8 worm cellular contexts compared by ENCODE assay signal in the genomic region with DNA sequence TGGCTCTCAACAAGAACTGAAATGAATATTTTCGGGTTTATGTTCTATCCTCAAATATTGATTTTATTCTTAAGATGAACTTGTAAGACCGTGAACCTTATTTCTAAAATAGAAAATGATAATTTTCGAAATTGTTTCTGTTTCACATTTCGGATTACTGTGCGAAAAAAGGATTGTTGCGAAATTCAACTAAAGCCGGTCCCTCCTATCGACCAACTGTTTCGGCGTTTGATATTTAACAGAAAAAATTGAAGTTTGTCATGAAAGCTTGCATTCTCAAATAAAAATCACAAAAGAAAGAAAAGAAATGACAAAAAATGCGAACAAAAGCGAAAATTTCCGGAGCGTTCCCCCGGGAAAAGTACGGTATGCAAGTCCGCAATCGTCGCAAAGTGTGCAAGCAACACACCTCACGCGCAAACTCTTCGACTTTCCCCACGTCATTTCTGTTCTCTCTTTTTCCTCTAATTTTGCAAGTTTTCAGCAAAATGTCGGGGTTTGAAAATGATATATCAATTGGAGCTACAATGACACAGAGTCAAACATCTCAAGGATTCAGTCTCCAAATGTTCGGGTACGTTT.
TF ChIP-seq lines count a peak whose summit lies in the region.

C34D4.4 (plus strand) TSS at position 342 of the 582 bp plus-strand sequence.

TF ChIP-seq in whole organism, L1 larva, 84 proteins besides CTCF, POLR2A, EP300 and RAD21 (continues in another document):
- peak; percentile 92 for TF ChIP-seq F16B12.6 (tag; optimal IDR thresholded peaks at IDR 0.05; lab: Kevin White, UChicago)
- TF ChIP-seq fkh-8 (tag; optimal IDR thresholded peaks at IDR 0.05; lab: Kevin White, UChicago), result peak; percentile 31
- TF ChIP-seq pqm-1 (tag; optimal IDR thresholded peaks at IDR 0.05; lab: Kevin White, UChicago), result no peak
- peak; percentile 15 for TF ChIP-seq lin-13 (GFP tag; optimal IDR thresholded peaks at IDR 0.05; lab: Kevin White, UChicago)
- TF ChIP-seq skn-1 (tag; optimal IDR thresholded peaks at IDR 0.05; lab: Kevin White, UChicago), result peak; percentile 39
- TF ChIP-seq blmp-1 (tag; optimal IDR thresholded peaks at IDR 0.05; lab: Kevin White, UChicago), result peak; percentile 65
- TF ChIP-seq fkh-10 (GFP tag; optimal IDR thresholded peaks at IDR 0.05; lab: Kevin White, UChicago), result no peak
- peak; percentile 61 to 64 for TF ChIP-seq efl-1 (optimal IDR thresholded peaks at IDR 0.05; lab: Kevin White, UChicago)
- peak; percentile 61 to 95 for TF ChIP-seq efl-1 (GFP tag; optimal IDR thresholded peaks at IDR 0.05 in 1 of 2; lab: Kevin White, UChicago)
- no peak for TF ChIP-seq jun-1 (tag; optimal IDR thresholded peaks at IDR 0.05; lab: Kevin White, UChicago)
- no peak for TF ChIP-seq nhr-85 (tag; lab: Kevin White, UChicago)

TF ChIP-seq in whole organism, L2 larva, 48 proteins besides CTCF, POLR2A, EP300 and RAD21 (continues in another document):
- TF ChIP-seq crh-2 (tag; optimal IDR thresholded peaks at IDR 0.05; lab: Kevin White, UChicago) (peak; percentile 54), nhr-25 (tag; optimal IDR thresholded peaks at IDR 0.05; lab: Kevin White, UChicago) (no peak), nhr-237 (tag; optimal IDR thresholded peaks at IDR 0.05; lab: Kevin White, UChicago) (no peak), skn-1 (tag; optimal IDR thresholded peaks at IDR 0.05; lab: Kevin White, UChicago) (no peak), unc-55 (GFP tag; optimal IDR thresholded peaks at IDR 0.05; lab: Kevin White, UChicago) (peak; percentile 69), lin-13 (GFP tag; optimal IDR thresholded peaks at IDR 0.05; lab: Kevin White, UChicago) (no peak), lsy-2 (tag; optimal IDR thresholded peaks at IDR 0.05; lab: Kevin White, UChicago) (peak; percentile 85 to 97), ztf-11 (tag; optimal IDR thresholded peaks at IDR 0.05; lab: Kevin White, UChicago) (no peak), nhr-10 (tag; optimal IDR thresholded peaks at IDR 0.05; lab: Kevin White, UChicago) (no peak), nhr-129 (tag; optimal IDR thresholded peaks at IDR 0.05; lab: Kevin White, UChicago) (peak; percentile 21), zag-1 (tag; optimal IDR thresholded peaks at IDR 0.05; lab: Kevin White, UChicago) (no peak)

TF ChIP-seq in whole organism, L3 larva, 47 proteins besides CTCF, POLR2A, EP300 and RAD21 (continues in another document):
- TF ChIP-seq ama-1 (optimal IDR thresholded peaks at IDR 0.05; lab: Kevin White, UChicago) (peak; percentile 16), nfya-1 (tag; optimal IDR thresholded peaks at IDR 0.05; lab: Kevin White, UChicago; ENCODE audit: insufficient read depth) (peak; percentile 75), ceh-16 (tag; optimal IDR thresholded peaks at IDR 0.05; lab: Kevin White, UChicago) (no peak), lin-39 (tag; optimal IDR thresholded peaks at IDR 0.05; lab: Kevin White, UChicago) (peak; percentile 14), nhr-25 (tag; optimal IDR thresholded peaks at IDR 0.05; lab: Kevin White, UChicago) (peak; percentile 16), hmg-11 (tag; optimal IDR thresholded peaks at IDR 0.05; lab: Kevin White, UChicago) (peak; percentile 23), unc-62 (GFP tag; optimal IDR thresholded peaks at IDR 0.05; lab: Kevin White, UChicago) (no peak), ceh-28 (tag; optimal IDR thresholded peaks at IDR 0.05; lab: Kevin White, UChicago) (no peak), elt-2 (tag; optimal IDR thresholded peaks at IDR 0.05; lab: Kevin White, UChicago) (no peak), ceh-9 (tag; optimal IDR thresholded peaks at IDR 0.05; lab: Kevin White, UChicago) (no peak), snpc-4 (tag; optimal IDR thresholded peaks at IDR 0.05; lab: Kevin White, UChicago) (peak; percentile 28)

TF ChIP-seq in whole organism, L4 larva, 104 proteins besides CTCF, POLR2A, EP300 and RAD21 (continues in another document):
- TF ChIP-seq mxl-3 (GFP tag; optimal IDR thresholded peaks at IDR 0.05; lab: Kevin White, UChicago) (no peak), ama-1 (optimal IDR thresholded peaks at IDR 0.05; lab: Kevin White, UChicago) (peak; percentile 46), fos-1 (tag; optimal IDR thresholded peaks at IDR 0.05; lab: Kevin White, UChicago) (no peak), lin-38 (GFP tag; IDR thresholded peaks at IDR 0.05; lab: Robert Waterston, UW) (no peak), snpc-1.2 (GFP tag; IDR thresholded peaks at IDR 0.05; lab: Robert Waterston, UW) (no peak), aha-1 (tag; lab: Kevin White, UChicago) (peak; percentile 56), lin-29 (GFP tag; IDR thresholded peaks at IDR 0.05; lab: Robert Waterston, UW) (no peak), unc-130 (GFP tag; optimal IDR thresholded peaks at IDR 0.05; lab: Kevin White, UChicago) (no peak), lim-7 (GFP tag; IDR thresholded peaks at IDR 0.05; lab: Robert Waterston, UW) (no peak), Y48G9A.11 (GFP tag; IDR thresholded peaks at IDR 0.05; lab: Robert Waterston, UW) (no peak), spr-1 (tag; optimal IDR thresholded peaks at IDR 0.05; lab: Kevin White, UChicago) (no peak), nhr-111 (GFP tag; optimal IDR thresholded peaks at IDR 0.05; lab: Kevin White, UChicago) (no peak)

TF ChIP-seq in whole organism, early embryonic, 17 proteins besides CTCF, POLR2A, EP300 and RAD21:
- TF ChIP-seq flt-1 (GFP tag; IDR thresholded peaks at IDR 0.05; lab: Robert Waterston, UW) (no peak), tbx-37 (GFP tag; conservative IDR thresholded peaks at IDR 0.05; lab: Robert Waterston, UW) (no peak), hmg-4 (GFP tag; optimal IDR thresholded peaks at IDR 0.05; lab: Kevin White, UChicago) (peak; percentile 14)

TF ChIP-seq in whole organism, late embryonic, 69 proteins besides CTCF, POLR2A, EP300 and RAD21:
- no peak for TF ChIP-seq C08G9.2 (tag; optimal IDR thresholded peaks at IDR 0.05; lab: Kevin White, UChicago)
- peak; percentile 16 for TF ChIP-seq nfya-1 (tag; optimal IDR thresholded peaks at IDR 0.05; lab: Kevin White, UChicago)

TF ChIP-seq in whole organism, mixed stage, embryonic, 35 proteins besides CTCF, POLR2A, EP300 and RAD21:
- no peak for TF ChIP-seq nhr-28 (tag; optimal IDR thresholded peaks at IDR 0.05; lab: Kevin White, UChicago)
- TF ChIP-seq lin-13 (tag; optimal IDR thresholded peaks at IDR 0.05; lab: Kevin White, UChicago), result peak; percentile 8
- TF ChIP-seq ham-2 (GFP tag; optimal IDR thresholded peaks at IDR 0.05; lab: Kevin White, UChicago), result no peak
- no peak for TF ChIP-seq cnd-1 (tag; optimal IDR thresholded peaks at IDR 0.05; lab: Kevin White, UChicago)
- TF ChIP-seq unc-62 (GFP tag; optimal IDR thresholded peaks at IDR 0.05; lab: Kevin White, UChicago), result no peak
- no peak for TF ChIP-seq mls-2 (tag; optimal IDR thresholded peaks at IDR 0.05; lab: Kevin White, UChicago)
- no peak for TF ChIP-seq flh-1 (GFP tag; optimal IDR thresholded peaks at IDR 0.05; lab: Kevin White, UChicago)
- no peak for TF ChIP-seq elt-3 (tag; optimal IDR thresholded peaks at IDR 0.05; lab: Kevin White, UChicago)
- TF ChIP-seq nhr-12 (tag; optimal IDR thresholded peaks at IDR 0.05; lab: Kevin White, UChicago), result no peak
- TF ChIP-seq lsy-2 (tag; optimal IDR thresholded peaks at IDR 0.05; lab: Kevin White, UChicago), result peak; percentile 94
- no peak for TF ChIP-seq ces-1 (GFP tag; optimal IDR thresholded peaks at IDR 0.05; lab: Kevin White, UChicago)
- no peak for TF ChIP-seq elt-1 (tag; optimal IDR thresholded peaks at IDR 0.05; lab: Kevin White, UChicago; ENCODE audit: borderline replicate concordance, insufficient read depth)
- no peak for TF ChIP-seq zip-8 (tag; optimal IDR thresholded peaks at IDR 0.05; lab: Kevin White, UChicago)
- no peak for TF ChIP-seq mep-1 (tag; optimal IDR thresholded peaks at IDR 0.05; lab: Kevin White, UChicago)
TF ChIP-seq in whole organism, mixed stage, embryonic: peak in this region for 2.

TF ChIP-seq in whole organism, young adult, 124 proteins besides CTCF, POLR2A, EP300 and RAD21 (continues in another document):
- TF ChIP-seq snpc-1.3 (tag; optimal IDR thresholded peaks at IDR 0.05; lab: Kevin White, UChicago; ENCODE audit: insufficient read depth), result no peak
- TF ChIP-seq ceh-91 (GFP tag; IDR thresholded peaks at IDR 0.05; lab: Robert Waterston, UW), result peak; percentile 52
- no peak for TF ChIP-seq snpc-4 (GFP tag; optimal IDR thresholded peaks at IDR 0.05; lab: Kevin White, UChicago)
- peak in 2 of 4 experiments; percentile 42 to 54 for TF ChIP-seq snpc-4 (tag; optimal IDR thresholded peaks at IDR 0.05; lab: Kevin White, UChicago)
- TF ChIP-seq lin-54 (GFP tag; optimal IDR thresholded peaks at IDR 0.05; lab: Kevin White, UChicago), result peak; percentile 27
- TF ChIP-seq egl-18 (GFP tag; IDR thresholded peaks at IDR 0.05; lab: Robert Waterston, UW), result no peak
- peak; percentile 36; the same call in 1 of the 2 replicates for TF ChIP-seq F33H1.4 (GFP tag; IDR thresholded peaks at IDR 0.05; lab: Robert Waterston, UW)
- TF ChIP-seq ztf-6 (GFP tag; IDR thresholded peaks at IDR 0.05; lab: Robert Waterston, UW), result no peak
- peak; percentile 93 for TF ChIP-seq aptf-2 (GFP tag; conservative IDR thresholded peaks at IDR 0.05; lab: Robert Waterston, UW)
- TF ChIP-seq lin-26 (GFP tag; IDR thresholded peaks at IDR 0.05; lab: Robert Waterston, UW), result no peak
- TF ChIP-seq atf-7 (tag; optimal IDR thresholded peaks at IDR 0.05; lab: Kevin White, UChicago), result no peak
- TF ChIP-seq cebp-1 (GFP tag; IDR thresholded peaks at IDR 0.05; lab: Robert Waterston, UW), result peak; percentile 60; the same call in 1 of the 2 replicates
- TF ChIP-seq cebp-1 (tag; optimal IDR thresholded peaks at IDR 0.05; lab: Kevin White, UChicago), result peak; percentile 94
- TF ChIP-seq B0019.2 (GFP tag; conservative IDR thresholded peaks at IDR 0.05; lab: Robert Waterston, UW), result no peak
- peak; percentile 73 for TF ChIP-seq lsl-1 (GFP tag; optimal IDR thresholded peaks at IDR 0.05; lab: Kevin White, UChicago)
- no peak for TF ChIP-seq Y53G8AR.9 (GFP tag; conservative IDR thresholded peaks at IDR 0.05; lab: Robert Waterston, UW)
- peak; percentile 54 for TF ChIP-seq K12H6.12 (tag; optimal IDR thresholded peaks at IDR 0.05; lab: Kevin White, UChicago)
- TF ChIP-seq dpl-1 (GFP tag; optimal IDR thresholded peaks at IDR 0.05; lab: Kevin White, UChicago), result peak; percentile 21
- TF ChIP-seq aptf-3 (GFP tag; IDR thresholded peaks at IDR 0.05; lab: Robert Waterston, UW), result no peak
- TF ChIP-seq efl-1 (GFP tag; optimal IDR thresholded peaks at IDR 0.05; lab: Kevin White, UChicago), result peak; percentile 58
- TF ChIP-seq hmg-1.2 (GFP tag; IDR thresholded peaks at IDR 0.05; lab: Robert Waterston, UW), result peak; percentile 14; the same call in 1 of the 2 replicates
- TF ChIP-seq lsy-27 (tag; optimal IDR thresholded peaks at IDR 0.05; lab: Kevin White, UChicago; ENCODE audit: borderline replicate concordance, insufficient read depth), result no peak
- TF ChIP-seq D2030.7 (GFP tag; IDR thresholded peaks at IDR 0.05; lab: Robert Waterston, UW), result peak; percentile 14; the same call in 1 of the 2 replicates
- TF ChIP-seq T26A5.8 (tag; optimal IDR thresholded peaks at IDR 0.05; lab: Kevin White, UChicago), result no peak
- TF ChIP-seq mcd-1 (GFP tag; IDR thresholded peaks at IDR 0.05; lab: Robert Waterston, UW), result 0 out of 2 replicates have a peak, but pooled peaks have one; percentile 9
- 0 out of 2 replicates have a peak, but pooled peaks have one; percentile 55 for TF ChIP-seq hsf-1 (GFP tag; IDR thresholded peaks at IDR 0.05; lab: Robert Waterston, UW)
